Worm (Caenorhabditis elegans): ENCODE measurements around the gene lron-15.

DNA sequence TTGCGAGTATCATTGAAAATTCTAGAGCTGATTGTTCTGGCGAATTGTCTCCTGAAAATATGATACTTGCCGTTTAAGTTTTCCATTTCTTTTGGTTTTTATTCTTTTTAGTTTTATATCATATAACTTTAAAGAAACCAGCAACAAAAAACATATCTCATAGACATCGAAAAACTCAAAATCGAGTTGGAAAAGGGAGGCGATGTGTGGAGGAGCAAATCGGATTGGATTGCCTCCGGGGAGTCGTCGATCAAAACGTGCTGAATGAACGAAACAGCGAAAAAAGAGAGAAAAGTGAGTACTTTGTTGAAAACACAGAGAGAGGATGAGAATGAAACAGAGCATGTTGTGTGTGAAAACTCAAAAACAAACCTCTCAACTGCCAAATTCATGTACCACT, 47.6 kb downstream of the lron-15 start:
- TF ChIP-seq snpc-4 (tag; optimal IDR thresholded peaks at IDR 0.05) (no peak), ztf-4 (tag; optimal IDR thresholded peaks at IDR 0.05) (no peak)
